Worm (Caenorhabditis elegans): Measurements from ENCODE around the gene ikke-1.
A peak's percentile ranks its signal among the peaks of the same experiment; 100 is the strongest.

DNA sequence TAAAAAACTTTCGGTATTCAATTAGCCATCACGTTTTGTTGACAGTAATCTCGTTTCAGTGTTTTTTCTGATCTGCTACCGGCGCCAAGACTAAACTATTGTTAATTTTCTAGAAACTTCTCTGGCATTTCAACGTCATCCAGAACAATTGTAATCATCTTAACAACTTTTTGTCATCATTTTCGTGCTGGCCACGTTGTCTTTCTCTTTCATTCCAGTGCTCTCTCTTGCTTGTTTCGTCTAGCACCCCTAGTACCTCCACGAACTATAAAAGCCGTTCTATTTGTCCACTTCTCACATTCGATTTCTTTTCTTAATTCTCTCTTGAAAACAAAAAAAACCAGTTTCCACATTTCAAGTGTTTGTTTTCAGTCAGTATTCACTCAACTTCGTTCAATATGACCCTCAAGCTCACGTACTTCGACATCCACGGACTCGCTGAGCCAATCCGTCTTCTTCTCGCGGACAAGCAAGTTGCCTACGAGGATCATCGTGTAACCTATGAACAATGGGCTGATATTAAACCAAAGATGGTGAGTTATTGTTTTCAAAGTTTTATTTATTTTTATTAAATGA lies 8.5 kb upstream of the ikke-1 start, which contains the start of gene gst-1:
- TF ChIP-seq nhr-102 (tag; optimal IDR thresholded peaks at IDR 0.05) (no peak), mes-2 (tag; optimal IDR thresholded peaks at IDR 0.05; ENCODE audit: poor library complexity, severe bottlenecking) (peak; percentile 36), pha-4 (GFP tag; IDR thresholded peaks at IDR 0.05) (peak; percentile 40; the same call in 1 of the 2 replicates), pha-4 (tag; optimal IDR thresholded peaks at IDR 0.05) (no peak), dpl-1 (GFP tag; optimal IDR thresholded peaks at IDR 0.05) (no peak), snpc-4 (tag; optimal IDR thresholded peaks at IDR 0.05) (no peak)

All from whole organism, L4 larva.